Worm (Caenorhabditis elegans): ENCODE results near the gene mat-2.

mat-2 gene

ce11 chrII:11157660-11158059 lies 45.1 kb downstream of the mat-2 start (continued):
- TF ChIP-seq mdt-29 (GFP tag; IDR thresholded peaks at IDR 0.05) = 0 out of 2 replicates have a peak, but pooled peaks have one; percentile 45
- TF ChIP-seq spr-1 (tag; optimal IDR thresholded peaks at IDR 0.05) = no peak
- peak; percentile 70; the same call in 1 of the 2 replicates for TF ChIP-seq F26F4.8 (GFP tag; conservative IDR thresholded peaks at IDR 0.05)

- peak; percentile 65 for TF ChIP-seq aha-1 (tag)
- TF ChIP-seq zfp-3 (GFP tag; conservative IDR thresholded peaks at IDR 0.05) = no peak
- peak; percentile 5 for TF ChIP-seq nhr-28 (tag; optimal IDR thresholded peaks at IDR 0.05)
Measured at ce11 chrII:11161675-11162074, 49.2 kb downstream of the mat-2 start.

- TF ChIP-seq nhr-28 (tag; optimal IDR thresholded peaks at IDR 0.05) (peak; percentile 41), aha-1 (tag) (peak; percentile 6), madf-9 (GFP tag; conservative IDR thresholded peaks at IDR 0.05) (no peak)
Measured at ce11 chrII:11162390-11162789, 49.9 kb downstream of the mat-2 start, which contains the start of gene ptr-13. ptr-13 (minus strand) TSS chrII:11162481.

- TF ChIP-seq hlh-30 (tag; optimal IDR thresholded peaks at IDR 0.05; ENCODE audit: insufficient read depth) (peak; percentile 23), nhr-28 (tag; optimal IDR thresholded peaks at IDR 0.05) (peak; percentile 67), fkh-10 (GFP tag; optimal IDR thresholded peaks at IDR 0.05) (no peak)
Measured at ce11 chrII:11163291-11163690, 50.8 kb downstream of the mat-2 start.

- TF ChIP-seq pha-4 (GFP tag; IDR thresholded peaks at IDR 0.05) (peak; percentile 32; the same call in 1 of the 2 replicates), pha-4 (tag; optimal IDR thresholded peaks at IDR 0.05) (no peak), hlh-30 (tag; optimal IDR thresholded peaks at IDR 0.05; ENCODE audit: insufficient read depth) (peak; percentile 13), lsy-2 (tag; optimal IDR thresholded peaks at IDR 0.05) (peak in 1 of 2 experiments; percentile 14), dve-1 (tag; optimal IDR thresholded peaks at IDR 0.05; ENCODE audit: insufficient read depth) (peak; percentile 16), set-16 (GFP tag; IDR thresholded peaks at IDR 0.05) (peak; percentile 79), lin-13 (GFP tag; optimal IDR thresholded peaks at IDR 0.05) (no peak), F26F4.8 (GFP tag; conservative IDR thresholded peaks at IDR 0.05) (no peak), dpl-1 (GFP tag; optimal IDR thresholded peaks at IDR 0.05) (no peak), mes-2 (tag; optimal IDR thresholded peaks at IDR 0.05; ENCODE audit: poor library complexity, severe bottlenecking) (peak; percentile 3), hlh-11 (tag; optimal IDR thresholded peaks at IDR 0.05) (no peak), madf-5 (GFP tag; IDR thresholded peaks at IDR 0.05) (no peak), vab-7 (GFP tag; IDR thresholded peaks at IDR 0.05) (no peak), ceh-82 (tag; optimal IDR thresholded peaks at IDR 0.05) (no peak), daf-16 (GFP tag; optimal IDR thresholded peaks at IDR 0.05) (no peak), daf-16 (tag; optimal IDR thresholded peaks at IDR 0.05) (peak; percentile 29)
Measured at ce11 chrII:11166414-11166813, 53.9 kb downstream of the mat-2 start.

- peak; percentile 90 for TF ChIP-seq lin-38 (GFP tag; IDR thresholded peaks at IDR 0.05)
- no peak for TF ChIP-seq dmd-9 (GFP tag; IDR thresholded peaks at IDR 0.05)
- no peak for TF ChIP-seq nhr-76 (tag; optimal IDR thresholded peaks at IDR 0.05)
- peak; percentile 18; the same call in 1 of the 2 replicates for TF ChIP-seq ceh-44 (GFP tag; IDR thresholded peaks at IDR 0.05)
- TF ChIP-seq arid-1 (GFP tag; conservative IDR thresholded peaks at IDR 0.05) = peak; percentile 68
- TF ChIP-seq lin-1 (GFP tag; IDR thresholded peaks at IDR 0.05) = peak; percentile 46; the same call in 1 of the 2 replicates
- peak; percentile 65 for TF ChIP-seq set-16 (GFP tag; IDR thresholded peaks at IDR 0.05)
- TF ChIP-seq mxl-2 (GFP tag; conservative IDR thresholded peaks at IDR 0.05) = no peak
- peak; percentile 36; the same call in 1 of the 2 replicates for TF ChIP-seq lim-7 (GFP tag; IDR thresholded peaks at IDR 0.05)
- TF ChIP-seq T20F7.1 (GFP tag; optimal IDR thresholded peaks at IDR 0.05) = no peak
- TF ChIP-seq ZK337.2 (GFP tag; IDR thresholded peaks at IDR 0.05) = no peak
- peak; percentile 55; the same call in 1 of the 2 replicates for TF ChIP-seq pha-4 (GFP tag; IDR thresholded peaks at IDR 0.05)
- no peak for TF ChIP-seq pha-4 (tag; optimal IDR thresholded peaks at IDR 0.05)
- peak; percentile 91 for TF ChIP-seq F49E8.2 (tag; optimal IDR thresholded peaks at IDR 0.05; ENCODE audit: borderline replicate concordance)
- TF ChIP-seq mep-1 (tag; optimal IDR thresholded peaks at IDR 0.05) = peak; percentile 81
- TF ChIP-seq egl-43 (GFP tag; IDR thresholded peaks at IDR 0.05) = peak; percentile 85
- TF ChIP-seq nhr-6 (tag; optimal IDR thresholded peaks at IDR 0.05) = peak; percentile 28
- TF ChIP-seq fos-1 (tag; optimal IDR thresholded peaks at IDR 0.05) = no peak
- TF ChIP-seq Y105C5A.15 (GFP tag; IDR thresholded peaks at IDR 0.05) = 0 out of 2 replicates have a peak, but pooled peaks have one; percentile 78
- no peak for TF ChIP-seq F44E2.7 (GFP tag; IDR thresholded peaks at IDR 0.05)
- TF ChIP-seq cey-2 (tag; optimal IDR thresholded peaks at IDR 0.05; ENCODE audit: borderline replicate concordance, insufficient read depth) = no peak
- TF ChIP-seq lin-13 (GFP tag; optimal IDR thresholded peaks at IDR 0.05) = peak; percentile 49
Measured at ce11 chrII:11167039-11167438, 54.5 kb downstream of the mat-2 start.

Measured in whole organism, L4 larva.